Worm (Caenorhabditis elegans) whole organism, L2 larva: Measurements from ENCODE around the gene ttm-1.

Experiments
- C34F6.9 ChIP-seq: fragments of 150-350 bp; optimal IDR thresholded peaks from 2 replicates; lab custom pipeline; 2014; ENCODE audit warnings: missing biosample characterization, missing genetic modification characterization
- F13H6.1 ChIP-seq: sonication (generic microtip); optimal IDR thresholded peaks from 2 replicates; lab custom pipeline; 2016; ENCODE audit warnings: missing genetic modification characterization, missing compliant biosample characterization
- R02D3.7 ChIP-seq: fragments of 150-350 bp; optimal IDR thresholded peaks from 2 replicates; lab custom pipeline; 2014; ENCODE audit warnings: missing biosample characterization, missing genetic modification characterization
- Y55F3AM.14 ChIP-seq: fragments of 200-800 bp; sonication (Bioruptor generic); optimal IDR thresholded peaks from 2 replicates; lab custom pipeline; 2018; ENCODE audit warnings: mild to moderate bottlenecking, missing genetic modification characterization, missing compliant biosample characterization
- ZK546.5 ChIP-seq: sonication (generic microtip); optimal IDR thresholded peaks from 2 replicates; lab custom pipeline; 2017; ENCODE audit warnings: missing biosample characterization, missing genetic modification characterization
- alr-1 ChIP-seq: fragments of 150-350 bp; optimal IDR thresholded peaks from 2 replicates; lab custom pipeline; 2014; ENCODE audit warnings: missing biosample characterization, missing genetic modification characterization
- aly-2 ChIP-seq: fragments of 150-350 bp; optimal IDR thresholded peaks from 2 replicates; lab custom pipeline; 2014; ENCODE audit warnings: missing biosample characterization, missing genetic modification characterization
- ama-1 ChIP-seq: fragments of 150-350 bp; optimal IDR thresholded peaks from 2 replicates; lab custom pipeline; 2018; ENCODE audit warnings: inconsistent platforms
- blmp-1 ChIP-seq: sonication (generic microtip); optimal IDR thresholded peaks from 2 replicates; lab custom pipeline; 2017; ENCODE audit warnings: missing genetic modification characterization, mild to moderate bottlenecking, missing compliant biosample characterization, antibody characterized with exemption, moderate library complexity; ENCODE audit not compliant: insufficient read depth
- ceh-16 ChIP-seq: fragments of 150-350 bp; optimal IDR thresholded peaks from 2 replicates; lab custom pipeline; 2014; ENCODE audit warnings: missing biosample characterization, missing genetic modification characterization
- ceh-82 ChIP-seq: fragments of 150-350 bp; optimal IDR thresholded peaks from 2 replicates; lab custom pipeline; 2014; ENCODE audit warnings: missing biosample characterization, missing genetic modification characterization
- crh-2 ChIP-seq: sonication (generic microtip); optimal IDR thresholded peaks from 2 replicates; lab custom pipeline; 2017; ENCODE audit warnings: missing biosample characterization, missing genetic modification characterization
- dmd-4 ChIP-seq: sonication (generic microtip); optimal IDR thresholded peaks from 2 replicates; lab custom pipeline; 2017; ENCODE audit warnings: missing biosample characterization, missing genetic modification characterization
- egl-27 ChIP-seq: sonication (generic microtip); optimal IDR thresholded peaks from 3 replicates; lab custom pipeline; 2017; ENCODE audit warnings: missing biosample characterization, missing genetic modification reagents, missing genetic modification characterization
- elt-1 ChIP-seq: fragments of 150-350 bp; optimal IDR thresholded peaks from 2 replicates; lab custom pipeline; 2014; ENCODE audit warnings: missing biosample characterization, missing genetic modification characterization
- elt-3 ChIP-seq: sonication (generic microtip); optimal IDR thresholded peaks from 2 replicates; lab custom pipeline; 2017; ENCODE audit warnings: missing biosample characterization, missing genetic modification characterization
- fos-1 ChIP-seq: fragments of 150-350 bp; optimal IDR thresholded peaks from 2 replicates; lab custom pipeline; 2014; ENCODE audit warnings: missing biosample characterization, missing genetic modification characterization
- gmeb-1 ChIP-seq: fragments of 150-350 bp; optimal IDR thresholded peaks from 2 replicates; lab custom pipeline; 2014; ENCODE audit warnings: missing biosample characterization, missing genetic modification characterization
- lin-11 ChIP-seq: fragments of 150-350 bp; sonication (generic microtip); optimal IDR thresholded peaks from 2 replicates; lab custom pipeline; 2014; ENCODE audit warnings: missing biosample characterization, missing genetic modification characterization, inconsistent platforms, mixed read lengths
- lin-13 ChIP-seq: fragments of 150-350 bp; optimal IDR thresholded peaks from 2 replicates; lab custom pipeline; 2014; ENCODE audit warnings: missing biosample characterization, missing genetic modification reagents, missing genetic modification characterization
- lin-39 ChIP-seq: fragments of 150-350 bp; optimal IDR thresholded peaks from 2 replicates; lab custom pipeline; 2014; ENCODE audit warnings: missing biosample characterization, missing genetic modification reagents, missing genetic modification characterization
- lsy-2 ChIP-seq, 2 experiments: fragments of 150-350 bp in 1 of 2; sonication (generic microtip) in 1 of 2; optimal IDR thresholded peaks; 2 replicates each; lab custom pipeline; 2014 to 2017; ENCODE audit warnings: missing biosample characterization in 2 of 2, missing genetic modification characterization in 2 of 2
- mab-5 ChIP-seq: fragments of 150-350 bp; optimal IDR thresholded peaks from 2 replicates; lab custom pipeline; 2014; ENCODE audit warnings: missing biosample characterization, missing genetic modification characterization
- mbf-1 ChIP-seq: sonication (generic microtip); optimal IDR thresholded peaks from 2 replicates; lab custom pipeline; 2017; ENCODE audit warnings: missing biosample characterization, missing genetic modification characterization
- mdl-1 ChIP-seq, 2 experiments: fragments of 150-350 bp in 1 of 2; sonication (generic microtip) in 1 of 2; optimal IDR thresholded peaks; 2 replicates each; lab custom pipeline; 2017; ENCODE audit warnings: missing biosample characterization in 2 of 2, missing genetic modification characterization in 2 of 2
- nhr-10 ChIP-seq: sonication (generic microtip); optimal IDR thresholded peaks from 2 replicates; lab custom pipeline; 2017; ENCODE audit warnings: missing biosample characterization, missing genetic modification characterization
- nhr-11 ChIP-seq: fragments of 150-350 bp; optimal IDR thresholded peaks from 2 replicates; lab custom pipeline; 2014; ENCODE audit warnings: missing biosample characterization, missing genetic modification characterization
- nhr-12 ChIP-seq: fragments of 150-350 bp; optimal IDR thresholded peaks from 2 replicates; lab custom pipeline; 2014; ENCODE audit warnings: missing biosample characterization, missing genetic modification characterization
- nhr-129 ChIP-seq: fragments of 150-350 bp; optimal IDR thresholded peaks from 2 replicates; lab custom pipeline; 2014; ENCODE audit warnings: missing biosample characterization, missing genetic modification characterization
- nhr-21 ChIP-seq: fragments of 150-350 bp; optimal IDR thresholded peaks from 2 replicates; lab custom pipeline; 2014; ENCODE audit warnings: missing biosample characterization, missing genetic modification characterization
- nhr-23 ChIP-seq: fragments of 150-350 bp; optimal IDR thresholded peaks from 2 replicates; lab custom pipeline; 2014; ENCODE audit warnings: missing biosample characterization, missing genetic modification reagents, missing genetic modification characterization
- nhr-237 ChIP-seq: fragments of 150-350 bp; optimal IDR thresholded peaks from 2 replicates; lab custom pipeline; 2014; ENCODE audit warnings: missing biosample characterization, missing genetic modification characterization
- nhr-25 ChIP-seq: fragments of 150-350 bp; sonication (generic microtip); optimal IDR thresholded peaks from 3 replicates; lab custom pipeline; 2014; ENCODE audit warnings: missing biosample characterization, missing genetic modification characterization
- nhr-6 ChIP-seq: fragments of 150-350 bp; optimal IDR thresholded peaks from 2 replicates; lab custom pipeline; 2014; ENCODE audit warnings: missing biosample characterization, missing genetic modification characterization
- nhr-77 ChIP-seq: fragments of 150-350 bp; optimal IDR thresholded peaks from 2 replicates; lab custom pipeline; 2014; ENCODE audit warnings: missing biosample characterization, missing genetic modification characterization
- peb-1 ChIP-seq: fragments of 150-350 bp; optimal IDR thresholded peaks from 2 replicates; lab custom pipeline; 2014; ENCODE audit warnings: missing biosample characterization, missing genetic modification characterization
- sem-4 ChIP-seq: fragments of 150-350 bp; optimal IDR thresholded peaks from 2 replicates; lab custom pipeline; 2014; ENCODE audit warnings: missing biosample characterization, missing genetic modification reagents, missing genetic modification characterization
- skn-1 ChIP-seq: sonication (generic microtip); optimal IDR thresholded peaks from 2 replicates; lab custom pipeline; 2017; ENCODE audit warnings: missing biosample characterization, missing genetic modification characterization
- sma-3 ChIP-seq: sonication (generic microtip); optimal IDR thresholded peaks from 2 replicates; lab custom pipeline; 2016; ENCODE audit warnings: missing genetic modification reagents, missing genetic modification characterization, missing compliant biosample characterization
- sma-9 ChIP-seq, 2 experiments: fragments of 150-350 bp in 1 of 2; sonication (generic microtip) in 1 of 2; optimal IDR thresholded peaks; 2 replicates each; lab custom pipeline; 2014 to 2016; ENCODE audit warnings: missing genetic modification characterization in 2 of 2, mild to moderate bottlenecking in 1 of 2, missing biosample characterization in 1 of 2, missing compliant biosample characterization in 1 of 2, missing genetic modification reagents in 1 of 2, moderate library complexity in 1 of 2
- snpc-4 ChIP-seq: fragments of 150-350 bp; optimal IDR thresholded peaks from 2 replicates; lab custom pipeline; 2014; ENCODE audit warnings: missing biosample characterization, missing genetic modification characterization
- unc-39 ChIP-seq: fragments of 150-350 bp; optimal IDR thresholded peaks from 2 replicates; lab custom pipeline; 2014; ENCODE audit warnings: missing biosample characterization, missing genetic modification characterization
- unc-55 ChIP-seq: fragments of 150-350 bp; sonication (generic microtip); optimal IDR thresholded peaks from 3 replicates; lab custom pipeline; 2014; ENCODE audit warnings: missing biosample characterization, missing genetic modification reagents, missing genetic modification characterization
- unc-62 ChIP-seq: fragments of 150-350 bp; optimal IDR thresholded peaks from 2 replicates; lab custom pipeline; 2014; ENCODE audit warnings: missing biosample characterization, missing genetic modification reagents, missing genetic modification characterization
- zag-1 ChIP-seq: fragments of 150-350 bp; optimal IDR thresholded peaks from 2 replicates; lab custom pipeline; 2014; ENCODE audit warnings: missing biosample characterization, missing genetic modification characterization
- ztf-1 ChIP-seq: fragments of 200-800 bp; sonication (Bioruptor generic); conservative IDR thresholded peaks from 2 replicates; pipeline ENCODE4 v1.3.6; 2022; ENCODE audit warnings: missing genetic modification characterization, missing compliant biosample characterization
- ztf-11 ChIP-seq: sonication (generic microtip); optimal IDR thresholded peaks from 2 replicates; lab custom pipeline; 2017; ENCODE audit warnings: missing biosample characterization, missing genetic modification characterization
- ztf-4 ChIP-seq: fragments of 150-350 bp; optimal IDR thresholded peaks from 2 replicates; lab custom pipeline; 2014; ENCODE audit warnings: missing biosample characterization, missing genetic modification characterization

ttm-1 gene

ce11 chrIII:12906611-12907037, 60.2 kb downstream of the ttm-1 start:
- TF ChIP-seq ZK546.5 (tag; lab: Kevin White, UChicago) (no peak), lsy-2 (tag; optimal IDR thresholded peaks at IDR 0.05; lab: Kevin White, UChicago) (peak; percentile 54 to 70), sem-4 (peak; percentile 20), crh-2 (peak; percentile 39), ama-1 (lab: Kevin White, UChicago) (peak; percentile 50), F13H6.1 (tag; lab: Kevin White, UChicago) (peak; percentile 32), ztf-1 (GFP tag; lab: Robert Waterston, UW) (no peak), ceh-82 (tag; lab: Kevin White, UChicago) (no peak), nhr-25 (tag; lab: Kevin White, UChicago) (peak; percentile 11), lin-13 (peak; percentile 37), sma-3 (GFP tag; lab: Kevin White, UChicago) (peak; percentile 39), unc-55 (GFP tag; lab: Kevin White, UChicago) (peak; percentile 18), sma-9 (GFP tag; optimal IDR thresholded peaks at IDR 0.05; lab: Kevin White, UChicago) (peak; percentile 61), sma-9 (tag; optimal IDR thresholded peaks at IDR 0.05; lab: Kevin White, UChicago) (no peak), R02D3.7 (tag; lab: Kevin White, UChicago) (peak; percentile 13), nhr-6 (tag; lab: Kevin White, UChicago) (peak; percentile 54), fos-1 (no peak)

- peak; percentile 89 for TF ChIP-seq nhr-237 (tag; lab: Kevin White, UChicago)
- TF ChIP-seq sem-4: peak; percentile 100
- peak; percentile 88 for TF ChIP-seq ZK546.5 (tag; lab: Kevin White, UChicago)
- TF ChIP-seq mbf-1: peak; percentile 57
- TF ChIP-seq mab-5 (tag; lab: Kevin White, UChicago): peak; percentile 98
- TF ChIP-seq fos-1: peak; percentile 100
- peak; percentile 92 for TF ChIP-seq snpc-4 (tag; lab: Kevin White, UChicago)
- TF ChIP-seq unc-39 (tag; lab: Kevin White, UChicago): no peak
- TF ChIP-seq R02D3.7 (tag; lab: Kevin White, UChicago): peak; percentile 85
- TF ChIP-seq gmeb-1 (tag; lab: Kevin White, UChicago): peak; percentile 100
- peak; percentile 90 for TF ChIP-seq nhr-77
- peak; percentile 99 for TF ChIP-seq F13H6.1 (tag; lab: Kevin White, UChicago)
- peak; percentile 93 for TF ChIP-seq ceh-16 (tag; lab: Kevin White, UChicago)
- TF ChIP-seq aly-2 (tag; lab: Kevin White, UChicago): peak; percentile 62
- TF ChIP-seq nhr-10 (tag; lab: Kevin White, UChicago): peak; percentile 95
- TF ChIP-seq alr-1 (tag; lab: Kevin White, UChicago): no peak
- TF ChIP-seq lin-13: peak; percentile 99
- TF ChIP-seq lin-11 (tag; lab: Kevin White, UChicago): peak; percentile 99
- TF ChIP-seq nhr-21 (tag; lab: Kevin White, UChicago): peak; percentile 99
- peak; percentile 97; the same call in 1 of the 2 replicates for TF ChIP-seq ztf-1 (GFP tag; lab: Robert Waterston, UW)
- TF ChIP-seq sma-9 (GFP tag; optimal IDR thresholded peaks at IDR 0.05; lab: Kevin White, UChicago): peak; percentile 99
- TF ChIP-seq sma-9 (tag; optimal IDR thresholded peaks at IDR 0.05; lab: Kevin White, UChicago): no peak
- no peak for TF ChIP-seq elt-1
- TF ChIP-seq Y55F3AM.14 (GFP tag; lab: Kevin White, UChicago): peak; percentile 98
- peak; percentile 99 for TF ChIP-seq nhr-25 (tag; lab: Kevin White, UChicago)
- TF ChIP-seq mdl-1 (tag; optimal IDR thresholded peaks at IDR 0.05; lab: Kevin White, UChicago): peak; percentile 82 to 92
- TF ChIP-seq nhr-11: no peak
- peak; percentile 97 for TF ChIP-seq egl-27 (tag; lab: Kevin White, UChicago)
- peak; percentile 99 for TF ChIP-seq nhr-6 (tag; lab: Kevin White, UChicago)
- TF ChIP-seq nhr-23: no peak
- TF ChIP-seq sma-3 (GFP tag; lab: Kevin White, UChicago): peak; percentile 100
- TF ChIP-seq blmp-1 (tag; lab: Kevin White, UChicago): peak; percentile 89
- peak; percentile 94 for TF ChIP-seq unc-62 (GFP tag; lab: Kevin White, UChicago)
- TF ChIP-seq unc-55 (GFP tag; lab: Kevin White, UChicago): peak; percentile 100
- TF ChIP-seq nhr-12 (tag; lab: Kevin White, UChicago): peak; percentile 83
- TF ChIP-seq ztf-4 (tag; lab: Kevin White, UChicago): peak; percentile 99
- no peak for TF ChIP-seq peb-1 (tag; lab: Kevin White, UChicago)
- TF ChIP-seq ceh-82 (tag; lab: Kevin White, UChicago): peak; percentile 94
- peak; percentile 100 for TF ChIP-seq C34F6.9 (tag; lab: Kevin White, UChicago)
- TF ChIP-seq lsy-2 (tag; optimal IDR thresholded peaks at IDR 0.05; lab: Kevin White, UChicago): peak; percentile 100
- TF ChIP-seq elt-3: no peak
- peak; percentile 99 for TF ChIP-seq crh-2
- peak; percentile 87 for TF ChIP-seq skn-1 (tag; lab: Kevin White, UChicago)
- TF ChIP-seq ama-1 (lab: Kevin White, UChicago): peak; percentile 85
- peak; percentile 72 for TF ChIP-seq dmd-4
- no peak for TF ChIP-seq lin-39 (tag; lab: Kevin White, UChicago)
- TF ChIP-seq ztf-11 (tag; lab: Kevin White, UChicago): peak; percentile 17
- TF ChIP-seq zag-1: peak; percentile 96
- peak; percentile 97 for TF ChIP-seq nhr-129 (tag; lab: Kevin White, UChicago)
Measured at ce11 chrIII:12904987-12905541, 61.7 kb downstream of the ttm-1 start, which contains the start of gene cox-5A. Gene cox-5A, plus strand, starts transcription at chrIII:12905491.
